Worm (Caenorhabditis elegans): ENCODE results near the gene F14D7.1.

The F14D7.1 gene

DNA sequence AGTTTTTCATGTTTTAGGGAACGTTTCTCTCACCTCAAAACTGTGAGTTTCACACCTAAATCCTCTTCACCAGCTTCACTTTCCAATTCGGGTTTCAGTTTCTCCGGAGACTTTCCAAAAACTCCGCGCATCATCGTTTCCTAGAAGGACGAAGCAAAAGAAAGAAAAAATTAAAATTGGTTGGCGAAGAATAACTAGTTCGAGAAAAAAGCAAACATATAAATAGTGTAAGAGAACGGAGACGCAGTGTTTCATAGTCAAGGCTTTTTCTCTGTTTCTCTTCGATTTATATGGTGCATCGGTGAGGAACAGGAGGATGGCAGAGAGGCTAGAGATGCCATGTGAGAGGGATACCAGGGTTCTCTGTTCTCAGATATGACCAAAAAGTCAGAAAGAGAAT lies 33.5 kb upstream of the F14D7.1 start, which contains the start of gene F47B8.3:
F47B8.3 (minus strand) TSS at position 261 of the 400 bp plus-strand sequence.
- TF ChIP-seq him-1 (tag; optimal IDR thresholded peaks at IDR 0.05): no peak
- no peak for TF ChIP-seq cebp-1 (GFP tag; IDR thresholded peaks at IDR 0.05)
- peak; percentile 70 for TF ChIP-seq cebp-1 (tag; optimal IDR thresholded peaks at IDR 0.05)
- peak; percentile 75; the same call in 1 of the 2 replicates for TF ChIP-seq hmg-1.2 (GFP tag; IDR thresholded peaks at IDR 0.05)

DNA sequence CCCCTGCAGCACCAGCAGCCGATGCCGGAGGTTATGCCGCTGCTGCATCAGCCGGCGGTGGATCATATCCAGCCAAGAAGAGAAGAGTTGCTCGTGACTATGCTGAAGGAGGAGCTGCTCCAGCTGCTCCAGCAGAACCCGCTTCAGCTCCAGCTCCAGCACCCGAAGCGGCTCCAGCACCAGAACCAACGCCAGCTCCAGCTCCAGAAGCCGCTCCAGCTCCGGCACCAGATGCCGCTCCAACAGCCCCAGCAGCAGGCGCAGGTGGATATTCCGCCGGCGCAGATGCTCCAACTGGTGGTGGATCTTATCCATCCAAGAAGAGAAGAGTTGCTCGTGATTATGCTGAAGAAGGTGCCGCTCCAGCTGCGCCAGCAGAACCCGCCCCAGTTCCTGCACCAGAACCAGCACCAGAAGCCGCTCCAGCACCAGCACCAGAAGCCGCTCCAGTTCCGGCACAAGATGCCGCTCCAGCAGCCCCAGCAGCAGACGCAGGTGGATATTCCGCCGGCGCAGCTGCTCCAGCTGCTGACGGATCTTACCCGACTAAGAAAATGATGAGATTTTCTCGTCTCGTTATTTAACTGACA lies 31.6 kb upstream of the F14D7.1 start:
- peak; percentile 31; the same call in 1 of the 2 replicates for TF ChIP-seq B0336.3 (GFP tag; IDR thresholded peaks at IDR 0.05)
- 0 out of 2 replicates have a peak, but pooled peaks have one; percentile 30 for TF ChIP-seq nfyb-1 (GFP tag; IDR thresholded peaks at IDR 0.05)
- peak; percentile 23 for TF ChIP-seq attf-5 (GFP tag; optimal IDR thresholded peaks at IDR 0.05)
- peak; percentile 15 for TF ChIP-seq athp-1 (tag; optimal IDR thresholded peaks at IDR 0.05)
- no peak for TF ChIP-seq nhr-90 (tag; optimal IDR thresholded peaks at IDR 0.05)
- no peak for TF ChIP-seq cebp-1 (GFP tag; IDR thresholded peaks at IDR 0.05)
- peak; percentile 26 for TF ChIP-seq cebp-1 (tag; optimal IDR thresholded peaks at IDR 0.05)
- 0 out of 2 replicates have a peak, but pooled peaks have one; percentile 14 for TF ChIP-seq pbrm-1 (GFP tag; IDR thresholded peaks at IDR 0.05)
- no peak for TF ChIP-seq unc-62 (GFP tag; optimal IDR thresholded peaks at IDR 0.05)
- TF ChIP-seq F57A8.1 (GFP tag; optimal IDR thresholded peaks at IDR 0.05): peak; percentile 31
- TF ChIP-seq zfh-2 (GFP tag; conservative IDR thresholded peaks at IDR 0.05): peak; percentile 95
- TF ChIP-seq egrh-3 (GFP tag; IDR thresholded peaks at IDR 0.05): peak; percentile 98
- TF ChIP-seq him-1 (tag; optimal IDR thresholded peaks at IDR 0.05): no peak

DNA sequence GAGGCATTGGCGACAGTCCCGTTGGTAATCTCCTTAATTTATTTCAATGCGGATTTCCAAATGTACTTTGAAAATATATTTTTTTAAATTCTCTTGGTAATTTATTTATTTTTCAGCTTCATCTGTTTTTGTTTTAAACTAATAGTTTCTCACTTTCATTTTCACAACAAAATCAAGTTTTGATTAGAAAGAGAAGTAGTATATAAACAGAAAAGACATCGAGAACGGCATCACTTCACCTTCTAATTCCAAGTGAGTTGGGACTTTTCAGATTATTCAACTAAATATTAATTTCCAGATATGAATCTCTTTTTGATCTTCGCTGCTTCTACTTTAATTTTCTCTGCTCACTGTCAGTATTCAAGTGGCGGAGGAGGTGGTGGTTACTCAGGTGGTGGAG lies 31.0 kb upstream of the F14D7.1 start, which contains the start of gene F47B8.14:
F47B8.14 (plus strand) TSS at position 301 of the 400 bp plus-strand sequence.
- TF ChIP-seq snpc-1.3 (tag; optimal IDR thresholded peaks at IDR 0.05; ENCODE audit: insufficient read depth): no peak
- TF ChIP-seq Y79H2A.3 (GFP tag; conservative IDR thresholded peaks at IDR 0.05): no peak
- TF ChIP-seq nhr-27 (tag; optimal IDR thresholded peaks at IDR 0.05): no peak

DNA sequence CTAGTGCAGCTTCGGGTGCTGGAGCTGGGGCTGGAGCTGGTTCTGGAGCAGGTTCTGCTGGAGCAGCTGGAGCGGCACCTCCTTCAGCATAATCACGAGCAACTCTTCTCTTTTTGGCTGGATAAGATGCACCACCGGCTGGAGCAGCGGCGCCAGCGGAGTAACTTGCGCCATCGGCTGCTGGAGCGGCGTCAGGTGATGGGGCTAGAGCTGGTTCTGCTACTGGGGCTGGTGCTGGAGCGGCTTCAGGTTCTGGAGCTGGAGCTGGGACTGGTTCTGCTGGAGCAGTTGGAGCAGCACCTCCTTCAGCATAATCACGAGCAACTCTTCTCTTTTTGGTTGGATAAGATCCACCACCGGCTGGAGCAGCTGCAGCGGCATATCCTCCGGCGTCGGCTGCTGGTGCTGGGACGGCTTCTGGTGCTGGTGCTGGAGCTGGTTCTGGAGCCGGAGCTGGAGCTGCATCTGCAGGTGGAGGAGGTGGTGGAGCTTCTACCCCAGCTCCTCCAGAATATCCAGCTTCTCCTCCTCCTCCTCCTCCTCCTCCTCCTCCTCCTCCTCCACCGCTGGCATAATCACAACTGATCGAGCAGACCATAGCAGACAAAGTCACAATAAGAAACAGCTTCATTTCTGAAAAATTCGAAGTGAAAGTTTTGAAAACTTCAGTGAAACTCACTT lies 30.0 kb upstream of the F14D7.1 start, which contains the start of gene F47B8.13:
F47B8.13 (minus strand) TSS at position 631 of the 681 bp plus-strand sequence.
- no peak for TF ChIP-seq let-607 (tag; optimal IDR thresholded peaks at IDR 0.05)
- no peak for TF ChIP-seq pha-4 (tag; optimal IDR thresholded peaks at IDR 0.05)
- peak; percentile 95 for TF ChIP-seq egrh-3 (GFP tag; IDR thresholded peaks at IDR 0.05)
- peak; percentile 95 for TF ChIP-seq zfh-2 (GFP tag; conservative IDR thresholded peaks at IDR 0.05)
- peak; percentile 8 for TF ChIP-seq ceh-79 (tag; optimal IDR thresholded peaks at IDR 0.05)
- TF ChIP-seq cebp-2 (GFP tag; IDR thresholded peaks at IDR 0.05): no peak
- TF ChIP-seq ztf-28 (GFP tag; IDR thresholded peaks at IDR 0.05): peak; percentile 4; the same call in 1 of the 2 replicates

DNA sequence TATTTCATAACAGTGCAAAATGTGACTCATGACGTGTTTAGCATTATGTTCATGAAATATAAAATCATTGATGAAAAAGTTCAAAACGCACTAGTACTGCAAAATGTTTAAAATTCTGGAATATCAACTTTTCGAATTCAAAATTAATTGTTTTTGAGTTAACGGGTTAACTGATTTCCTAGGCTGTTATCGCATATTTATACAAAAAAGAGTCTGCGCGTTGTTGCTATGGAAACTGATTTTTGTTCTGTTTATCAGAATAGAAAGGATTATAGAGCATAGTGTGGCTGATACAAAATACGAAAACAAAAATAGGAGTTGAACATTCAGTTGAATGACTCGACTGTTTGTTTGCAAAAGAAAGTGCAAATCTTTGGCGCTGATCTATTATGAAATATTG lies 28.4 kb upstream of the F14D7.1 start:
- TF ChIP-seq K11D2.4 (GFP tag; IDR thresholded peaks at IDR 0.05): no peak
- no peak for TF ChIP-seq attf-5 (GFP tag; optimal IDR thresholded peaks at IDR 0.05)
- no peak for TF ChIP-seq attf-6 (GFP tag; IDR thresholded peaks at IDR 0.05)
- TF ChIP-seq lsy-27 (tag; optimal IDR thresholded peaks at IDR 0.05; ENCODE audit: borderline replicate concordance, insufficient read depth): no peak
- TF ChIP-seq D2030.7 (GFP tag; IDR thresholded peaks at IDR 0.05): no peak
- no peak for TF ChIP-seq snpc-1.3 (tag; optimal IDR thresholded peaks at IDR 0.05; ENCODE audit: insufficient read depth)
- no peak for TF ChIP-seq cebp-1 (GFP tag; IDR thresholded peaks at IDR 0.05)
- TF ChIP-seq cebp-1 (tag; optimal IDR thresholded peaks at IDR 0.05): peak; percentile 1
- TF ChIP-seq unc-130 (GFP tag; optimal IDR thresholded peaks at IDR 0.05): no peak
- no peak for TF ChIP-seq sptf-2 (GFP tag; optimal IDR thresholded peaks at IDR 0.05)
